Worm (Caenorhabditis elegans): ENCODE data around the gene srab-14.

Gene srab-14

ce11 chrII:7528210-7528609, 28.9 kb upstream of the srab-14 start:
- TF ChIP-seq lin-29 (GFP tag; IDR thresholded peaks at IDR 0.05) (no peak), lin-1 (GFP tag; IDR thresholded peaks at IDR 0.05) (peak; percentile 89), zfp-3 (GFP tag; conservative IDR thresholded peaks at IDR 0.05) (peak; percentile 64; the same call in 1 of the 2 replicates), mxl-2 (GFP tag; conservative IDR thresholded peaks at IDR 0.05) (peak; percentile 97), T20F7.1 (GFP tag; optimal IDR thresholded peaks at IDR 0.05) (peak; percentile 78), unc-130 (GFP tag; optimal IDR thresholded peaks at IDR 0.05) (no peak), hlh-30 (tag; optimal IDR thresholded peaks at IDR 0.05; ENCODE audit: insufficient read depth) (peak; percentile 97), daf-12 (tag; optimal IDR thresholded peaks at IDR 0.05) (no peak), dpl-1 (GFP tag; optimal IDR thresholded peaks at IDR 0.05) (peak; percentile 33), dmd-8 (GFP tag; IDR thresholded peaks at IDR 0.05) (no peak), dve-1 (tag; optimal IDR thresholded peaks at IDR 0.05; ENCODE audit: insufficient read depth) (peak; percentile 93), saeg-2 (GFP tag; IDR thresholded peaks at IDR 0.05) (0 out of 2 replicates have a peak, but pooled peaks have one; percentile 57), cey-2 (tag; optimal IDR thresholded peaks at IDR 0.05; ENCODE audit: borderline replicate concordance, insufficient read depth) (peak; percentile 81), hlh-11 (tag; optimal IDR thresholded peaks at IDR 0.05) (peak; percentile 96), daf-16 (GFP tag; optimal IDR thresholded peaks at IDR 0.05) (peak in 1 of 2 experiments; percentile 47), daf-16 (tag; optimal IDR thresholded peaks at IDR 0.05) (peak; percentile 86), nhr-48 (tag; optimal IDR thresholded peaks at IDR 0.05) (peak; percentile 94), mdt-29 (GFP tag; IDR thresholded peaks at IDR 0.05) (peak; percentile 86), lin-39 (tag; optimal IDR thresholded peaks at IDR 0.05) (no peak), ztf-11 (tag; optimal IDR thresholded peaks at IDR 0.05) (no peak), mxl-3 (GFP tag; optimal IDR thresholded peaks at IDR 0.05) (peak; percentile 78), T26A8.4 (GFP tag; IDR thresholded peaks at IDR 0.05) (no peak), nhr-28 (tag; optimal IDR thresholded peaks at IDR 0.05) (peak; percentile 74), daf-8 (GFP tag; IDR thresholded peaks at IDR 0.05) (no peak), Y48G9A.11 (GFP tag; IDR thresholded peaks at IDR 0.05) (no peak), nhr-77 (tag; optimal IDR thresholded peaks at IDR 0.05) (peak; percentile 52), nhr-42 (GFP tag; IDR thresholded peaks at IDR 0.05) (no peak), dmd-6 (GFP tag; IDR thresholded peaks at IDR 0.05) (peak; percentile 99), php-3 (GFP tag; IDR thresholded peaks at IDR 0.05) (peak; percentile 90), zag-1 (tag; optimal IDR thresholded peaks at IDR 0.05) (no peak), nhr-41 (GFP tag; IDR thresholded peaks at IDR 0.05) (peak; percentile 76; the same call in 1 of the 2 replicates), ceh-20 (GFP tag; IDR thresholded peaks at IDR 0.05) (peak; percentile 61), unc-62 (GFP tag; optimal IDR thresholded peaks at IDR 0.05 in 1 of 2) (peak in 1 of 2 experiments; percentile 4), unc-62 (tag; optimal IDR thresholded peaks at IDR 0.05) (no peak), egl-43 (GFP tag; IDR thresholded peaks at IDR 0.05) (no peak), mdl-1 (tag; optimal IDR thresholded peaks at IDR 0.05) (peak in 1 of 2 experiments; percentile 79), nhr-25 (tag; optimal IDR thresholded peaks at IDR 0.05; ENCODE audit: borderline replicate concordance, insufficient read depth) (no peak), nhr-6 (tag; optimal IDR thresholded peaks at IDR 0.05) (peak; percentile 53), jun-1 (tag; optimal IDR thresholded peaks at IDR 0.05) (no peak), aha-1 (tag) (peak; percentile 98), tra-1 (GFP tag; IDR thresholded peaks at IDR 0.05) (peak; percentile 91), ceh-82 (tag; optimal IDR thresholded peaks at IDR 0.05) (no peak), zfp-2 (tag; optimal IDR thresholded peaks at IDR 0.05) (no peak)
